Worm (Caenorhabditis elegans) whole organism, L3 larva: ENCODE results near the gene C04C3.9.

Experiments
- R02D3.7 ChIP-seq: fragments of 150-350 bp; optimal IDR thresholded peaks from 2 replicates; lab custom pipeline; 2014; ENCODE audit warnings: missing biosample characterization, missing genetic modification characterization
- ZK546.5 ChIP-seq: sonication (generic microtip); optimal IDR thresholded peaks from 2 replicates; lab custom pipeline; 2017; ENCODE audit warnings: missing biosample characterization, missing genetic modification characterization
- aly-2 ChIP-seq: fragments of 150-350 bp; optimal IDR thresholded peaks from 2 replicates; lab custom pipeline; 2014; ENCODE audit warnings: missing biosample characterization, missing genetic modification characterization
- ama-1 ChIP-seq: fragments of 150-350 bp; optimal IDR thresholded peaks from 2 replicates; lab custom pipeline; 2018
- ceh-16 ChIP-seq: sonication (generic microtip); optimal IDR thresholded peaks from 2 replicates; lab custom pipeline; 2017; ENCODE audit warnings: missing biosample characterization, missing genetic modification characterization
- ceh-28 ChIP-seq: fragments of 150-350 bp; optimal IDR thresholded peaks from 2 replicates; lab custom pipeline; 2014; ENCODE audit warnings: missing biosample characterization, missing genetic modification reagents, missing genetic modification characterization
- ceh-82 ChIP-seq: fragments of 150-350 bp; optimal IDR thresholded peaks from 2 replicates; lab custom pipeline; 2014; ENCODE audit warnings: missing biosample characterization, missing genetic modification characterization
- ceh-9 ChIP-seq: sonication (generic microtip); optimal IDR thresholded peaks from 2 replicates; lab custom pipeline; 2018; ENCODE audit warnings: missing biosample characterization, missing genetic modification characterization
- daf-12 ChIP-seq: fragments of 150-350 bp; optimal IDR thresholded peaks from 2 replicates; lab custom pipeline; 2014; ENCODE audit warnings: missing biosample characterization, missing genetic modification reagents, missing genetic modification characterization
- egl-27 ChIP-seq: sonication (generic microtip); optimal IDR thresholded peaks from 4 replicates; lab custom pipeline; 2017; ENCODE audit warnings: missing biosample characterization, missing genetic modification reagents, missing genetic modification characterization
- egl-5 ChIP-seq: fragments of 150-350 bp; optimal IDR thresholded peaks from 2 replicates; lab custom pipeline; 2017; ENCODE audit warnings: missing biosample characterization, missing genetic modification reagents, missing genetic modification characterization, inconsistent platforms
- elt-1 ChIP-seq: fragments of 150-350 bp; optimal IDR thresholded peaks from 2 replicates; lab custom pipeline; 2014; ENCODE audit warnings: missing biosample characterization, missing genetic modification characterization
- elt-2 ChIP-seq: sonication (generic microtip); optimal IDR thresholded peaks from 2 replicates; lab custom pipeline; 2016; ENCODE audit warnings: missing genetic modification reagents, mild to moderate bottlenecking, missing genetic modification characterization, missing compliant biosample characterization
- elt-3 ChIP-seq, 3 experiments: fragments of 150-350 bp in 1 of 3; sonication (generic microtip) in 2 of 3; optimal IDR thresholded peaks; 2 replicates in 2 of 3; 4 replicates in 1 of 3; lab custom pipeline; 2014 to 2017; ENCODE audit warnings: missing biosample characterization in 3 of 3, missing genetic modification characterization in 3 of 3
- fkh-10 ChIP-seq: sonication (generic microtip); optimal IDR thresholded peaks from 2 replicates; lab custom pipeline; 2017; ENCODE audit warnings: missing biosample characterization, missing genetic modification reagents, missing genetic modification characterization
- fkh-2 ChIP-seq: fragments of 150-350 bp; optimal IDR thresholded peaks from 2 replicates; lab custom pipeline; 2014; ENCODE audit warnings: missing biosample characterization, missing genetic modification reagents, missing genetic modification characterization
- jun-1 ChIP-seq: fragments of 150-350 bp; optimal IDR thresholded peaks from 2 replicates; lab custom pipeline; 2014; ENCODE audit warnings: missing biosample characterization, missing genetic modification reagents, missing genetic modification characterization
- lin-15B ChIP-seq: fragments of 150-350 bp; optimal IDR thresholded peaks from 2 replicates; lab custom pipeline; 2014; ENCODE audit warnings: missing biosample characterization, missing genetic modification characterization
- lin-39 ChIP-seq: fragments of 150-350 bp; optimal IDR thresholded peaks from 2 replicates; lab custom pipeline; 2018; ENCODE audit warnings: missing biosample characterization, missing genetic modification reagents, missing genetic modification characterization
- mdl-1 ChIP-seq: fragments of 150-350 bp; optimal IDR thresholded peaks from 2 replicates; lab custom pipeline; 2014; ENCODE audit warnings: missing biosample characterization, missing genetic modification characterization
- mml-1 ChIP-seq: fragments of 150-350 bp; sonication (generic microtip); optimal IDR thresholded peaks from 3 replicates; lab custom pipeline; 2014; ENCODE audit warnings: missing biosample characterization, missing genetic modification characterization
- nhr-11 ChIP-seq: fragments of 150-350 bp; optimal IDR thresholded peaks from 2 replicates; lab custom pipeline; 2014; ENCODE audit warnings: missing biosample characterization, missing genetic modification characterization
- nhr-12 ChIP-seq: fragments of 150-350 bp; optimal IDR thresholded peaks from 2 replicates; lab custom pipeline; 2014; ENCODE audit warnings: missing biosample characterization, missing genetic modification characterization
- nhr-23 ChIP-seq: fragments of 150-350 bp; optimal IDR thresholded peaks from 2 replicates; lab custom pipeline; 2014; ENCODE audit warnings: missing biosample characterization, missing genetic modification reagents, missing genetic modification characterization
- nhr-237 ChIP-seq: fragments of 150-350 bp; optimal IDR thresholded peaks from 2 replicates; lab custom pipeline; 2014; ENCODE audit warnings: missing biosample characterization, missing genetic modification characterization
- nhr-25 ChIP-seq: sonication (generic microtip); optimal IDR thresholded peaks from 2 replicates; lab custom pipeline; 2017; ENCODE audit warnings: missing biosample characterization, missing genetic modification characterization
- nhr-28 ChIP-seq: fragments of 150-350 bp; optimal IDR thresholded peaks from 2 replicates; lab custom pipeline; 2014; ENCODE audit warnings: missing biosample characterization, missing genetic modification characterization
- nhr-43 ChIP-seq: sonication (generic microtip); optimal IDR thresholded peaks from 2 replicates; lab custom pipeline; 2016; ENCODE audit warnings: mild to moderate bottlenecking, missing genetic modification characterization, missing compliant biosample characterization; ENCODE audit not compliant: poor library complexity, severe bottlenecking
- nhr-67 ChIP-seq: fragments of 150-350 bp; optimal IDR thresholded peaks from 2 replicates; lab custom pipeline; 2014; ENCODE audit warnings: missing biosample characterization, missing genetic modification characterization
- nhr-76 ChIP-seq: fragments of 150-350 bp; sonication (generic microtip); optimal IDR thresholded peaks from 5 replicates; lab custom pipeline; 2014; ENCODE audit warnings: missing biosample characterization, missing genetic modification characterization
- nhr-77 ChIP-seq: fragments of 150-350 bp; optimal IDR thresholded peaks from 2 replicates; lab custom pipeline; 2014; ENCODE audit warnings: missing biosample characterization, missing genetic modification characterization
- pha-4 ChIP-seq: fragments of 150-350 bp; optimal IDR thresholded peaks from 2 replicates; lab custom pipeline; 2014; ENCODE audit warnings: missing biosample characterization, missing genetic modification reagents, missing genetic modification characterization
- pqm-1 ChIP-seq: fragments of 150-350 bp; optimal IDR thresholded peaks from 2 replicates; lab custom pipeline; 2017; ENCODE audit warnings: missing biosample characterization, missing genetic modification characterization, inconsistent platforms
- sea-2 ChIP-seq: fragments of 150-350 bp; sonication (generic microtip); optimal IDR thresholded peaks from 4 replicates; lab custom pipeline; 2014; ENCODE audit warnings: missing biosample characterization, missing genetic modification reagents, missing genetic modification characterization
- skn-1 ChIP-seq: fragments of 150-350 bp; optimal IDR thresholded peaks from 2 replicates; lab custom pipeline; 2014; ENCODE audit warnings: missing biosample characterization, missing genetic modification characterization
- tbx-2 ChIP-seq: sonication (generic microtip); optimal IDR thresholded peaks from 2 replicates; lab custom pipeline; 2016; ENCODE audit warnings: mild to moderate bottlenecking, missing genetic modification characterization, missing compliant biosample characterization
- unc-62 ChIP-seq: fragments of 150-350 bp; sonication (generic microtip); optimal IDR thresholded peaks from 4 replicates; lab custom pipeline; 2014; ENCODE audit warnings: missing biosample characterization, missing genetic modification reagents, missing genetic modification characterization
- zag-1 ChIP-seq: fragments of 150-350 bp; optimal IDR thresholded peaks from 2 replicates; lab custom pipeline; 2014; ENCODE audit warnings: missing biosample characterization, missing genetic modification characterization
- ztf-4 ChIP-seq: fragments of 150-350 bp; optimal IDR thresholded peaks from 2 replicates; lab custom pipeline; 2014; ENCODE audit warnings: missing biosample characterization, missing genetic modification characterization

The C04C3.9 gene

DNA sequence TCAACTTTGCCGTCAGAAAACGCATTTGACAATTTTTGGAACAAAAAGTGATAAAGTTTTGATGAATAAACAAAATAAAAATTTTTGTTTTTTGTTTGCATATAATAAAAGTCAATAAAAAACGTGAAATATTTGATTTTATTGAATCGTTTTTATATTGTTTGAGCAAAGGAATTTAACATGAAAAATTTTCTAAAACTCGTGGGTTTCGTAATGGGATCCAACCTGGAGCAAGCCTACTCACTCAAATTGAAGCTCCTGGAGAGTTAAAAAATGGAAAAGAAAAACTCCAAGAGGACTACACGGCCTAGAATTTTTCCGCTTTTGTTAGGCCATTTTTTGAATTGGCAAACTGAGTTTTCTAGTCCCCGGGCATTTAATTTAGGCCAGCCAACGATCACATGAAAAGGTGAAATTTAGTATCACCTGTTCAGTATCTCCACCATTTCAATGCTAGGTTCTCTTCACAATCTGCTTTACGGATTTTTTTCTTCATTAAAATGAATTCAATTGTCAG lies at the start of gene C04C3.9, which contains the start of gene srz-60:
C04C3.9 (minus strand) TSS at position 101 of the 517 bp plus-strand sequence.
srz-60 (plus strand) TSS at position 467 of the 517 bp plus-strand sequence.
- TF ChIP-seq nhr-25 (tag; lab: Kevin White, UChicago) (no peak), lin-39 (tag; lab: Kevin White, UChicago) (no peak), ztf-4 (tag; lab: Kevin White, UChicago) (no peak), jun-1 (tag; lab: Kevin White, UChicago) (no peak), skn-1 (tag; lab: Kevin White, UChicago) (no peak), nhr-12 (tag; lab: Kevin White, UChicago) (no peak), nhr-76 (tag; lab: Kevin White, UChicago) (no peak), ama-1 (lab: Kevin White, UChicago) (no peak), nhr-23 (tag; lab: Kevin White, UChicago) (no peak), R02D3.7 (tag; lab: Kevin White, UChicago) (no peak), mdl-1 (tag; lab: Kevin White, UChicago) (no peak), elt-2 (tag; lab: Kevin White, UChicago) (no peak), pqm-1 (tag; lab: Kevin White, UChicago) (no peak), elt-3 (tag; optimal IDR thresholded peaks at IDR 0.05; lab: Kevin White, UChicago) (no peak), nhr-43 (tag; lab: Kevin White, UChicago) (no peak), ceh-9 (no peak), nhr-77 (tag; lab: Kevin White, UChicago) (no peak)

DNA sequence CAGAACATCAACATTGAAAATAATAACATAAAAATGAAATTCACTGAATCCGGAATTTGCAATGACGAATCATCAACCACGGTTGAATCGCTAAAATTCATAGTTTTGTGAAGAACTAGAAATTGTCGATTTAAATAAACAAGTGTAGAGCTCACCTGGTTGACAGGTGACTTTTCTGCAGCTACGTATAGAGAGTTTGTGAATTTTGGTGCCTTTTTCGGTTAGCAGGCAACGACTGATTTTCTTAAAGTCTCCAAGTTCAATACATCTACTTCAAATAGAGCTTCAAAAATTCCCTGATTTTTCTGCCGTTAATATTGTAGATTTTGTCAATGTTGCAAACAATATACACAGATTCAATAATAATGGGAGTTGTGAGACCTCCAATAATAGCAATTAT lies 48.8 kb upstream of the C04C3.9 start, which contains the start of gene srz-69:
srz-69 (minus strand) TSS at position 101 of the 400 bp plus-strand sequence.
- TF ChIP-seq ZK546.5 (tag; lab: Kevin White, UChicago): no peak
- TF ChIP-seq nhr-23 (tag; lab: Kevin White, UChicago): no peak

DNA sequence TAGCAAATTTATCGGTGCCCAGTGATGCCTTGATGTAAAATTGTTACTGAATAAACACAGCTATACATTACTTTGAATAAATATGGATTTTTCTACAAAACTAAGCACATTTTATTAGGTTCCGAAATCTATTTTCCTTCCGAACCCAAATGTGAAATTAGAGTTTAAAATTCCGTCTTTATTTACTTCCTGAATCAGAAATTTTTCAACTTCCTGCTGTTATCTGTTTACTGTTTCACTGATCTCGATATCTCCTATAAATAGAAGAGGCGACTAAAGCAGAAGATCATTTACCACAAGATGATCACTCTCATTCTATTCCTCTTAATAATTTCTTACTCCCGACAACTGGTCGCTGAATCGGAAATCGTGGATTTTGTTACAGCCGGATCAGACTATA lies 41.4 kb upstream of the C04C3.9 start, which contains the start of gene F58E2.2:
F58E2.2 (plus strand) TSS at position 301 of the 400 bp plus-strand sequence.
- TF ChIP-seq nhr-77 (tag; lab: Kevin White, UChicago) (no peak), pha-4 (no peak), sea-2 (no peak), nhr-12 (tag; lab: Kevin White, UChicago) (no peak), mdl-1 (tag; lab: Kevin White, UChicago) (no peak), elt-2 (tag; lab: Kevin White, UChicago) (no peak), fkh-10 (GFP tag; lab: Kevin White, UChicago) (no peak), daf-12 (tag; lab: Kevin White, UChicago) (no peak), fkh-2 (tag; lab: Kevin White, UChicago) (no peak), egl-5 (tag; lab: Kevin White, UChicago) (no peak)

DNA sequence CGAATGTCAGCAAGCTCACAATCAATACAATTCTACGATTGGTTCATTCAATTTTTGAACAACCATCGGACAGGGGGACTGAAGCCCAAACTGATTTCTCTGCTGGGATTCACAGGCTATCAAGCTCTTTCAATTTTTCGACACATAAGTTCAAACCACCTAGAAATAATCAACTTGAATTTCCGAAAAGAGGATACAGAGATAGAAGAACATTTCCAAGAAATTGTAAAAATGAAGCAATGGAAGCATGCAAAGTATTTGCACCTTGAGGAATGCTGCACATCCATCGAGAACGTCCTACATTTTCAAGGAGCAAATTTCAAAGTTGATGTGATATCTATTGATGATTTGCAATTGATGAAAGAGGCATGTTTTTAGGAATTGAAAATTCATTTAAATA lies 39.4 kb upstream of the C04C3.9 start:
- TF ChIP-seq nhr-28: no peak
- no peak for TF ChIP-seq nhr-76 (tag; lab: Kevin White, UChicago)
- TF ChIP-seq ceh-28: no peak
- TF ChIP-seq aly-2 (tag; lab: Kevin White, UChicago): no peak

DNA sequence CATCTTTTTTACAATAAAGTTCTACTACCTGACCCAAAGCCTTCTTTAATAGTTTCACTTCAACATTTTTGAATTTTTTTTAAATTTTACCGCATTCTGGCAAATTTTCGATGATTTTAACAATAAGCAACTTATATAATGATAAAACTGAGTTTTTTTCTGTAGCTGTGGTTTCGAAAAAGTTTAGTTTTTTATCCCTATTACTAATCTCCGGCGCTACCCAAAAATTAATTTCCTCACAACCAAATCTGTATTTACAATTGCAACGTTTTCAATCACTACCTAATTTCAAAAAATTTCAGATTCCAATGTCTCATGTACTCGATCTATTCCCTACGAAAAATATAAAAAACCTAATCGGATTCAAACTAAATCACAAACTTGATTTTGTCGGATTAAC lies 38.8 kb upstream of the C04C3.9 start, which contains the start of gene F58E2.3:
F58E2.3 (plus strand) TSS at position 301 of the 400 bp plus-strand sequence.
- TF ChIP-seq lin-39 (tag; lab: Kevin White, UChicago) (no peak), nhr-237 (tag; lab: Kevin White, UChicago) (no peak), unc-62 (GFP tag; lab: Kevin White, UChicago) (no peak), elt-2 (tag; lab: Kevin White, UChicago) (no peak)
- TF ChIP-seq, all 47 proteins: peak for 0

DNA sequence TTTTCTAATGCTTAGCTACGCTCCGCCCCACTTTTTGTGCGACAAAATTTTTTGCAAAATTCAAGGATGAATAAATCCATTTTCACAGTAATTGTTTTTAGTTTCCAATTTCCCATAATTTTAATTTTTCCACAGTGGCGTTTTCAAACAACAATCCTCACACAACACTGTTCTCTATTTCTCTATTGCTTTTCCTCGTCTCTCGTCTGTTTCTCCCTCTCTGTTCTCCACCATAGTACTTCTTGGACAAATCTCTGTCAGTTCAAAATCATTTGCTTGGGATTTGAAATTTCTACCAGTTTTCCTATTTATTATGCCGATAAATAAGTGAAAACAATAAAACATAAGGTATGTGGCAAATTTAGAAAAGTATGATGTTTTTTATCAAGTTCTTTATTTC lies 34.9 kb upstream of the C04C3.9 start, which contains the start of gene F58E2.4:
F58E2.4 (plus strand) TSS at position 134 of the 400 bp plus-strand sequence.
- TF ChIP-seq skn-1 (tag; lab: Kevin White, UChicago) (no peak), jun-1 (tag; lab: Kevin White, UChicago) (no peak), nhr-25 (tag; lab: Kevin White, UChicago) (no peak), ceh-16 (tag; lab: Kevin White, UChicago) (no peak), elt-1 (tag; lab: Kevin White, UChicago) (no peak), nhr-67 (tag; lab: Kevin White, UChicago) (no peak), tbx-2 (no peak), ceh-82 (tag; lab: Kevin White, UChicago) (no peak), nhr-23 (tag; lab: Kevin White, UChicago) (no peak), R02D3.7 (tag; lab: Kevin White, UChicago) (no peak), lin-15B (tag; lab: Kevin White, UChicago) (no peak), nhr-11 (no peak), zag-1 (tag; lab: Kevin White, UChicago) (no peak), mdl-1 (tag; lab: Kevin White, UChicago) (no peak), nhr-237 (tag; lab: Kevin White, UChicago) (no peak), lin-39 (tag; lab: Kevin White, UChicago) (no peak), egl-5 (tag; lab: Kevin White, UChicago) (no peak), unc-62 (GFP tag; lab: Kevin White, UChicago) (no peak), egl-27 (no peak), mml-1 (no peak)
